Worm (Caenorhabditis elegans): ENCODE data around the gene ZK892.6.

ce11 chrII:9931476-9931875 lies 48.5 kb downstream of the ZK892.6 start, which contains the start of gene pho-11:
- TF ChIP-seq hmbx-1 (tag; optimal IDR thresholded peaks at IDR 0.05) (no peak), ama-1 (optimal IDR thresholded peaks at IDR 0.05) (no peak), aly-1 (tag; optimal IDR thresholded peaks at IDR 0.05) (no peak), hmg-4 (GFP tag; optimal IDR thresholded peaks at IDR 0.05) (no peak), flt-1 (GFP tag; IDR thresholded peaks at IDR 0.05) (no peak), sea-1 (GFP tag; conservative IDR thresholded peaks at IDR 0.05) (no peak), B0310.2 (tag; optimal IDR thresholded peaks at IDR 0.05) (no peak), pes-1 (GFP tag; IDR thresholded peaks at IDR 0.05) (no peak), tra-4 (tag; optimal IDR thresholded peaks at IDR 0.05) (no peak), scrt-1 (GFP tag; IDR thresholded peaks at IDR 0.05) (no peak), F13C5.2 (tag; optimal IDR thresholded peaks at IDR 0.05) (no peak), ets-7 (tag; optimal IDR thresholded peaks at IDR 0.05) (no peak), hnd-1 (tag; optimal IDR thresholded peaks at IDR 0.05) (no peak), tbx-37 (GFP tag; conservative IDR thresholded peaks at IDR 0.05) (no peak)
